Worm (Caenorhabditis elegans): Measurements from ENCODE around the gene Y97E10AR.3.

Y97E10AR.3 gene

DNA sequence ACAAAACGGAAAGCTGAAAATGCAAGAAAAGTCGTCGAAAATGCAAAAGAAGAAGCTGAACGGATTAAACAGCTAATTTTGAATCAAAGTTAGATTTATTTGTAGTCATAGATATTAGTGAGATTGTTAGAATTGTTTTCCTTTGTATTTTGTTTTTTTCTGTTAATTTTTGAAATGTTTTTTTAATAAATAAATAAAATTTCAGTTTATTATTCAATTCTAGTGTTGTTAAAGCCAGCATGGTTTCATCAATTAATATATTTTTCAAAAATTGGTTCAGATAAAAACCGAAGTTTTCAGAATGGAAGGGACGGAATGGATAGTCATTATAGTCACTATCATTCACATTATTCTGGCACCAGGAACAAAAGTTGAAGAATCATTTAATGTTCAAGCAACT is 27.5 kb upstream of the Y97E10AR.3 start, which contains the start of gene algn-12:
Gene algn-12, plus strand, starts transcription at position 301 of the 400 bp plus-strand sequence.
- TF ChIP-seq tbx-37 (GFP tag; conservative IDR thresholded peaks at IDR 0.05) (no peak), pes-1 (GFP tag; IDR thresholded peaks at IDR 0.05) (no peak), ceh-13 (GFP tag; optimal IDR thresholded peaks at IDR 0.05) (no peak), ama-1 (optimal IDR thresholded peaks at IDR 0.05) (no peak), flt-1 (GFP tag; IDR thresholded peaks at IDR 0.05) (no peak), scrt-1 (GFP tag; IDR thresholded peaks at IDR 0.05) (no peak), B0310.2 (tag; optimal IDR thresholded peaks at IDR 0.05) (no peak), hmbx-1 (tag; optimal IDR thresholded peaks at IDR 0.05) (no peak), ceh-36 (tag; optimal IDR thresholded peaks at IDR 0.05) (no peak), sea-1 (GFP tag; conservative IDR thresholded peaks at IDR 0.05) (no peak), tra-4 (tag; optimal IDR thresholded peaks at IDR 0.05) (no peak), F13C5.2 (tag; optimal IDR thresholded peaks at IDR 0.05) (no peak), ets-7 (tag; optimal IDR thresholded peaks at IDR 0.05) (no peak)

DNA sequence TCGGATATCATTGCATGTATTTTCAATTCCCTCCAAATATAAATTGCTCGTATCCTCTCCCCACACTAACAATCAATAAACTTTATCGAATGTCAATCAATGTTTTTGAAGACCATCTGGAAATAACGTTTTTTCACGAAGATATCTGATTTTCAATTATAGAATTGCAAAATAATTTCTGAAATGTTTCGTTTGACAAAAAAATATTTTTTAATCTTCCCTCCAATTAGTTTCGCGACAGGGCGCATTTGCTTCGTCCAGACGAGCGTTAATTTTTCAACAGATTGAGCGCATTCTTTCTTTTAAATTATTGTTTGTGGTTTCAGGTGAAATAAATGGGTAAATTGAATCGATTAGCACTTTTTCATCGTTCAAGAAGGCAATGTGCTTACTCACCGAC is 23.8 kb upstream of the Y97E10AR.3 start, which contains the start of gene vars-1:
Gene vars-1, plus strand, starts transcription at position 291 of the 400 bp plus-strand sequence.
- no peak for TF ChIP-seq hmg-4 (GFP tag; optimal IDR thresholded peaks at IDR 0.05)
- no peak for TF ChIP-seq hnd-1 (tag; optimal IDR thresholded peaks at IDR 0.05)
- no peak for TF ChIP-seq aly-1 (tag; optimal IDR thresholded peaks at IDR 0.05)
- TF ChIP-seq ets-7 (tag; optimal IDR thresholded peaks at IDR 0.05) = no peak
- TF ChIP-seq tbx-11 (GFP tag; IDR thresholded peaks at IDR 0.05) = no peak
- no peak for TF ChIP-seq scrt-1 (GFP tag; IDR thresholded peaks at IDR 0.05)
- TF ChIP-seq tbx-37 (GFP tag; conservative IDR thresholded peaks at IDR 0.05) = no peak
- no peak for TF ChIP-seq ama-1 (optimal IDR thresholded peaks at IDR 0.05)
- TF ChIP-seq pes-1 (GFP tag; IDR thresholded peaks at IDR 0.05) = no peak

DNA sequence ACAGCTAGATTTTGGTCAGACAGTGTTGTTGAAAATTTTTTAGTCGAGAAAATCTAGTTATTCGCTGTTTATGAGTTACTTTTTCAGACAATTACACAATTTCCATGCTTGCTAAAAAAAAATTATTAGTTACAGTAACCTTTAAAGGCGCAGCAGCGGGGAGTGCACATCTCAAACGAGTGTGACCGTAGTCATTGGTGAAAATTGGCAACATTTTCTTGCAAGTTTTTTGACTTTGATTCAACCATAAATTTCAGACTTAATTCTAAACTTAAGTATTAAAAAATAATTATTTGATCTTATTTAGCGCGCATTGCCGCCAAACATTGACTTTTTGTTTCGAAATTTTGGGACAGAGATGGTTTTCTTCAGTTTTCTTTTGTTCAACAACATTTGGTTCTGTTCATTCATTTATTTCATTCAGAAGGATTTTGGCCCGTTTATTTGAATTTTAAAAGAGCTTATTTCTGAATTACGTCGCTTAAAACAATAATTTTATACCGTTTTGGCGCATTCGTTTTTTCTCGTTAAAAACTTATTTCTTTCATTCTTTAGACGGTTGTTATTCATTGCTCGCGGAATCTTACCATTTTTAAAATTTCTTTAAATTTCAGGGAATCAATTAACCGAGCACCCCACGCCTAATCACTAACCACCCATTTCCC is 21.6 kb upstream of the Y97E10AR.3 start, which contains the start of gene oma-2:
Gene oma-2, plus strand, starts transcription at position 615 of the 665 bp plus-strand sequence.
- no peak for TF ChIP-seq pes-1 (GFP tag; IDR thresholded peaks at IDR 0.05)
- no peak for TF ChIP-seq tbx-11 (GFP tag; IDR thresholded peaks at IDR 0.05)
- TF ChIP-seq ceh-36 (tag; optimal IDR thresholded peaks at IDR 0.05) = no peak
- no peak for TF ChIP-seq tra-4 (tag; optimal IDR thresholded peaks at IDR 0.05)

DNA sequence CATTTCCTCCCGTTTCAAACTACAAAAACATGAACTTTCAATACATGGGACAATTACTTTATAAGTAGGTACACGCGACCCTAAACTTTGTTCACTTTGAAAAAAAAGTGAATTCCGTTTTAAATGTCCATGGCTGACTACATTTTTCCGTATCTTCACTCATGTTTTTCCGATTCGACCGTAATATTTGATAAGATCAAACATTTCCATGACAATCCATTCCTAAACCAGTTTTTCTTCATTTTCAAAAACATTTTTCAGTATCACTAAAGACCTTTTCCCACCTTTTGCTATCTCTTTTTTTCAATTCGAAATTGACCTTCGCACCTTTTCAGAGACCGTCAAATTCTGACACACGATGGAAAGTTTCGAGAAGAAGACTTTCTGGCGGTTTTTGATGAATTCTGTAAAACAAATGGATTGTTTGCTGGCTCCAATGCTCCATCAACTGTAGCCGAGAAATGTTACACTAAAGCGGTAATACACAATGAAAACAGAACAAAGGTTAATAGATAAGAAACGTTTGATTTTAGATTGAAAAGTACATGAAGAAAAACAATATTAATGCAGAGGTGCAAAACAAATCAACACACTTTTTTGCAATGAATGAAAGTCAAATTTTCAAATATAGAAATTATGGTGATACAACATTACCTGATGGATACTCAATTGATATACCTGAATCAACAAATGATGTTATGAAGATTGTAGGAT is 20.3 kb upstream of the Y97E10AR.3 start:
- TF ChIP-seq F13C5.2 (tag; optimal IDR thresholded peaks at IDR 0.05) = no peak
- no peak for TF ChIP-seq hmg-4 (GFP tag; optimal IDR thresholded peaks at IDR 0.05)
- TF ChIP-seq flt-1 (GFP tag; IDR thresholded peaks at IDR 0.05) = no peak

DNA sequence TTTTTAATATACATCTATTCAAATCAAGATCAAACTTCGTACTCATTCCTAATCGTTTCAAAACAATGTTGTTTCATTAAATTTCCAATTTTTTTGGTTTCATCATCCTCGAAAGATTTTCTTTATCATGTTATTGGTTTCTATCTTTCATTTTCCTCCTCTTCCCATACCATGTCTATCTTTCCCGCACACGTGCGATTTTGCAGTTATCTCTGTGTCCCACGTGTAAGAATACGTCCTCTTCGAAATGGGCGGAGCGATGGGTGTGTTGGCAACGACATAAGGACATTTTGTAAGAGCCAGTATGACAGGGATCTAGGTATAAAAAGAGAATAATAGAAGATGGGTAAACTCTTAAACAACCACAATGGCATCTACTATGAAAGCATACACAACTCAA is 19.0 kb upstream of the Y97E10AR.3 start, which contains the start of gene F43H9.4:
Gene F43H9.4, plus strand, starts transcription at position 366 of the 400 bp plus-strand sequence.
- no peak for TF ChIP-seq ceh-13 (GFP tag; optimal IDR thresholded peaks at IDR 0.05)
- TF ChIP-seq ets-7 (tag; optimal IDR thresholded peaks at IDR 0.05) = no peak
- TF ChIP-seq ceh-36 (tag; optimal IDR thresholded peaks at IDR 0.05) = no peak
- no peak for TF ChIP-seq hmg-4 (GFP tag; optimal IDR thresholded peaks at IDR 0.05)
- TF ChIP-seq ama-1 (optimal IDR thresholded peaks at IDR 0.05) = no peak
- TF ChIP-seq flt-1 (GFP tag; IDR thresholded peaks at IDR 0.05) = no peak
- no peak for TF ChIP-seq tra-4 (tag; optimal IDR thresholded peaks at IDR 0.05)
- no peak for TF ChIP-seq scrt-1 (GFP tag; IDR thresholded peaks at IDR 0.05)
- no peak for TF ChIP-seq F13C5.2 (tag; optimal IDR thresholded peaks at IDR 0.05)
- TF ChIP-seq tbx-11 (GFP tag; IDR thresholded peaks at IDR 0.05) = no peak
- no peak for TF ChIP-seq sea-1 (GFP tag; conservative IDR thresholded peaks at IDR 0.05)
- TF ChIP-seq hnd-1 (tag; optimal IDR thresholded peaks at IDR 0.05) = no peak

DNA sequence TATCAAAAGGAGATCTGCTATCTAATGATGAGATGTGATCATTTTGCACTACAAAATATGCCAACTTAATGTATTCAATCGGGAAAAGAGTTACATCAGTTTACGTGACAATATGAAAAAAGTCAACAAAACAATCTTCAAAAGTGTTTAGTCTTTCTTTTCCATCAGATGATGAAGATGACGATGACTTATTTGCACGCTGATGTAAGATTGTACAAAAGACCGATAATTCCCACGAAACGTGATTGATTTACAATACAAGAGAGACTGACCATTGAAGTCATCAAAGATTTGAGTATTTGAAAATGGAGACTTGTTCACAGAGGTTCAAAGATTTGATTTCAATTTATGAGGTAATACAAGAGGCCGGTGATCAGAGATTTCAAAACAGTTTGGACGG is 17.9 kb upstream of the Y97E10AR.3 start:
- TF ChIP-seq scrt-1 (GFP tag; IDR thresholded peaks at IDR 0.05) = no peak
- TF ChIP-seq B0310.2 (tag; optimal IDR thresholded peaks at IDR 0.05) = no peak
- TF ChIP-seq tbx-11 (GFP tag; IDR thresholded peaks at IDR 0.05) = no peak
- no peak for TF ChIP-seq hmbx-1 (tag; optimal IDR thresholded peaks at IDR 0.05)
- no peak for TF ChIP-seq hmg-4 (GFP tag; optimal IDR thresholded peaks at IDR 0.05)
- TF ChIP-seq F13C5.2 (tag; optimal IDR thresholded peaks at IDR 0.05) = no peak
- no peak for TF ChIP-seq tbx-37 (GFP tag; conservative IDR thresholded peaks at IDR 0.05)
- no peak for TF ChIP-seq sea-1 (GFP tag; conservative IDR thresholded peaks at IDR 0.05)
- no peak for TF ChIP-seq ceh-13 (GFP tag; optimal IDR thresholded peaks at IDR 0.05)
- TF ChIP-seq pes-1 (GFP tag; IDR thresholded peaks at IDR 0.05) = no peak
- TF ChIP-seq ets-7 (tag; optimal IDR thresholded peaks at IDR 0.05) = no peak
- TF ChIP-seq hnd-1 (tag; optimal IDR thresholded peaks at IDR 0.05) = no peak
- no peak for TF ChIP-seq tra-4 (tag; optimal IDR thresholded peaks at IDR 0.05)
- no peak for TF ChIP-seq ama-1 (optimal IDR thresholded peaks at IDR 0.05)
- TF ChIP-seq aly-1 (tag; optimal IDR thresholded peaks at IDR 0.05) = no peak
- no peak for TF ChIP-seq ceh-36 (tag; optimal IDR thresholded peaks at IDR 0.05)
- TF ChIP-seq flt-1 (GFP tag; IDR thresholded peaks at IDR 0.05) = no peak

DNA sequence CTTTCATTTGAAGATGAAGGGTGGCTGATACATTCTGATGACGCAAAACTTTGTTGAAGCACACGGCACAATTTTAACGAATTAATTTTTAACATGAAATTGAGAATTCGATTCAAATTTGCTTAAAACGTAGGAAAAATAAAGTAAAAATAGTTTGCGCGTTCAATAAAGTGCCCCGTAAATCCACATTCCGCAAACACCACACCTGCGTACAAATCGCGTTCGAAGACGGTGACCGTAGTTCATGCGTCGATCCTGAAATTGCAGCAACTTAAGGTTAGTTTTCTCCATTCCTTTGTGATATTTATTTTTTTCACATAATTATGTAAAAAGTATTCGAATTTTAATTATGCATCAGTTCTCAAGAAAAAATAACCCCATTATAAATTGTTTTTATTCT is 17.4 kb upstream of the Y97E10AR.3 start, which contains the start of gene F43H9.3:
Gene F43H9.3, minus strand, starts transcription at position 189 of the 400 bp plus-strand sequence.
- TF ChIP-seq flt-1 (GFP tag; IDR thresholded peaks at IDR 0.05) (no peak), ama-1 (optimal IDR thresholded peaks at IDR 0.05) (no peak), hmbx-1 (tag; optimal IDR thresholded peaks at IDR 0.05) (no peak), hnd-1 (tag; optimal IDR thresholded peaks at IDR 0.05) (no peak), scrt-1 (GFP tag; IDR thresholded peaks at IDR 0.05) (no peak), ets-7 (tag; optimal IDR thresholded peaks at IDR 0.05) (no peak), ceh-13 (GFP tag; optimal IDR thresholded peaks at IDR 0.05) (no peak), tbx-37 (GFP tag; conservative IDR thresholded peaks at IDR 0.05) (no peak), B0310.2 (tag; optimal IDR thresholded peaks at IDR 0.05) (no peak), hmg-4 (GFP tag; optimal IDR thresholded peaks at IDR 0.05) (no peak), pes-1 (GFP tag; IDR thresholded peaks at IDR 0.05) (no peak), F13C5.2 (tag; optimal IDR thresholded peaks at IDR 0.05) (no peak)
